Fruit fly (Drosophila melanogaster): Measurements from ENCODE around the gene Cog4.

Gene Cog4

dm6 chr2L:10519225-10519624 is 30.8 kb upstream of the Cog4 start (continued):
- TF ChIP-seq CG18764 (GFP tag; optimal IDR thresholded peaks at IDR 0.05) (peak; percentile 2), fu2 (GFP tag; optimal IDR thresholded peaks at IDR 0.05) (no peak), Dip3 (GFP tag; optimal IDR thresholded peaks at IDR 0.05) (no peak), chinmo (GFP tag; IDR thresholded peaks at IDR 0.05; ENCODE audit: partially characterized antibody) (no peak), z (GFP tag; IDR thresholded peaks at IDR 0.05) (no peak), slp2 (GFP tag; optimal IDR thresholded peaks at IDR 0.05) (no peak), cg (GFP tag; optimal IDR thresholded peaks at IDR 0.05) (no peak), C15 (GFP tag; IDR thresholded peaks at IDR 0.05) (no peak), CG10321 (GFP tag; IDR thresholded peaks at IDR 0.05) (no peak), CrebB (tag; optimal IDR thresholded peaks at IDR 0.05) (peak; percentile 8), CG8388 (GFP tag; optimal IDR thresholded peaks at IDR 0.05) (peak; percentile 46), Vsx1 (GFP tag; optimal IDR thresholded peaks at IDR 0.05) (peak; percentile 29), Hmx (GFP tag; optimal IDR thresholded peaks at IDR 0.05) (no peak), CG1832 (GFP tag; optimal IDR thresholded peaks at IDR 0.05) (no peak), CG17186 (GFP tag; optimal IDR thresholded peaks at IDR 0.05) (no peak), CG17612 (GFP tag; IDR thresholded peaks at IDR 0.05) (0 out of 2 replicates have a peak, but pooled peaks have one; percentile 18), CG12236 (GFP tag; optimal IDR thresholded peaks at IDR 0.05) (no peak), CG3838 (GFP tag; optimal IDR thresholded peaks at IDR 0.05) (no peak), NC2α (GFP tag; optimal IDR thresholded peaks at IDR 0.05) (no peak), Atf3 (GFP tag; optimal IDR thresholded peaks at IDR 0.05) (no peak), CG16813 (GFP tag; IDR thresholded peaks at IDR 0.05; ENCODE audit: partially characterized antibody) (no peak), gcm (GFP tag; optimal IDR thresholded peaks at IDR 0.05) (peak; percentile 8), psq (GFP tag; optimal IDR thresholded peaks at IDR 0.05) (no peak), CG5245 (GFP tag; optimal IDR thresholded peaks at IDR 0.05) (no peak), Gug (GFP tag; IDR thresholded peaks at IDR 0.05) (peak; percentile 47; the same call in 2 of the 4 replicates), jumu (GFP tag; optimal IDR thresholded peaks at IDR 0.05) (peak; percentile 2), ind (GFP tag; optimal IDR thresholded peaks at IDR 0.05) (peak; percentile 60), odd (GFP tag; optimal IDR thresholded peaks at IDR 0.05) (peak; percentile 14), Drgx (GFP tag; IDR thresholded peaks at IDR 0.05) (peak; percentile 75; the same call in 1 of the 2 replicates), sob (GFP tag; IDR thresholded peaks at IDR 0.05) (peak; percentile 67), CG4617 (GFP tag; optimal IDR thresholded peaks at IDR 0.05; ENCODE audit: borderline replicate concordance) (no peak), tgo (GFP tag; IDR thresholded peaks at IDR 0.05) (peak; percentile 78; the same call in 2 of the 3 replicates), nmo (GFP tag; optimal IDR thresholded peaks at IDR 0.05) (peak; percentile 51), CG42726 (GFP tag; IDR thresholded peaks at IDR 0.05; ENCODE audit: partially characterized antibody) (no peak), Sox100B (GFP tag; optimal IDR thresholded peaks at IDR 0.05) (peak; percentile 36), CG7357 (GFP tag; IDR thresholded peaks at IDR 0.05) (0 out of 3 replicates have a peak, but pooled peaks have one; percentile 49), Sox102F (GFP tag; optimal IDR thresholded peaks at IDR 0.05) (peak; percentile 63), CG7786 (GFP tag; optimal IDR thresholded peaks at IDR 0.05) (peak; percentile 10), CG4820 (GFP tag; optimal IDR thresholded peaks at IDR 0.05) (peak; percentile 18), HLH54F (GFP tag; optimal IDR thresholded peaks at IDR 0.05) (peak; percentile 17), CG3407 (GFP tag; optimal IDR thresholded peaks at IDR 0.05) (peak; percentile 19), ase (GFP tag; IDR thresholded peaks at IDR 0.05) (peak; percentile 49; the same call in 2 of the 3 replicates), CG8290 (GFP tag; optimal IDR thresholded peaks at IDR 0.05) (no peak), CG8290 (tag; optimal IDR thresholded peaks at IDR 0.05) (peak in 1 of 2 experiments; percentile 75), CG2712 (tag; optimal IDR thresholded peaks at IDR 0.05) (peak; percentile 62), CG4360 (GFP tag; IDR thresholded peaks at IDR 0.05) (no peak), CG18011 (GFP tag; optimal IDR thresholded peaks at IDR 0.05) (peak; percentile 41), CG7987 (GFP tag; optimal IDR thresholded peaks at IDR 0.05) (no peak), Nf-YA (GFP tag; IDR thresholded peaks at IDR 0.05) (0 out of 2 replicates have a peak, but pooled peaks have one; percentile 15), CG11504 (tag; optimal IDR thresholded peaks at IDR 0.05) (peak; percentile 76), E2f1 (GFP tag; IDR thresholded peaks at IDR 0.05) (peak; percentile 46), CG9727 (GFP tag; optimal IDR thresholded peaks at IDR 0.05) (peak; percentile 43)

Data from whole organism, embryonic.